Fruit fly (Drosophila melanogaster) S2 (cell line): ENCODE data around the gene CG4730.

ENCODE experiments used
- CG8478 ChIP-seq: fragments of >200 bp; optimal IDR thresholded peaks from 2 replicates; lab custom pipeline; 2018
- CTCF ChIP-seq, 2 experiments: fragments of >200 bp; optimal IDR thresholded peaks; 2 replicates each; lab custom pipeline; 2018

The CG4730 gene

DNA sequence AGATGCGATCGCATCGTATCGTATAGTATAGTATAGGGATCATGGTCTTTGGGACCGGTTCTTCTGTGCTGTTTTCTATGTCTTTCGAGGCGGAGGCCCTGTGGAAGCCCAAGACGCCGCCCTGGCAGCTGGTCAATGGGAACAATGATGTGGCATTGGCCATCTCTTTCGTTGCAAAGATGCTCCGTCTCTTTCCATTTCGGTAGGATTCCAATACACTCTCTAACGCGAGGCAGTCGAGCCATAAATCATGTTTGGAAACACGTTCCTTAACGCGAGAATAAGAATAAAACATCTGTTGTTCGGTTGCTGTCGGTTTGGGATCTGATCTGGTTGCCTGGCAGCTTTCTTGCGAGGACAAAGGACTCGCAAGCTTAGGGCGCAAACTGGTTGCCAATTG is 49.8 kb downstream of the CG4730 start:
- TF ChIP-seq CG8478 (lab: Kevin White, UChicago), result no peak
- no peak for TF ChIP-seq CTCF (optimal IDR thresholded peaks at IDR 0.05; lab: Kevin White, UChicago)
